Worm (Caenorhabditis elegans) whole organism, L2 larva: ENCODE results near the gene R02D5.10.
A peak's percentile ranks its signal among the peaks of the same experiment; 100 is the strongest.

Experiments used
- F13H6.1 ChIP-seq: sonication (generic microtip); optimal IDR thresholded peaks from 2 replicates; lab custom pipeline; 2016; ENCODE audit warnings: missing genetic modification characterization, missing compliant biosample characterization
- ZK546.5 ChIP-seq: sonication (generic microtip); optimal IDR thresholded peaks from 2 replicates; lab custom pipeline; 2017; ENCODE audit warnings: missing biosample characterization, missing genetic modification characterization
- alr-1 ChIP-seq: fragments of 150-350 bp; optimal IDR thresholded peaks from 2 replicates; lab custom pipeline; 2014; ENCODE audit warnings: missing biosample characterization, missing genetic modification characterization
- aly-2 ChIP-seq: fragments of 150-350 bp; optimal IDR thresholded peaks from 2 replicates; lab custom pipeline; 2014; ENCODE audit warnings: missing biosample characterization, missing genetic modification characterization
- ceh-16 ChIP-seq: fragments of 150-350 bp; optimal IDR thresholded peaks from 2 replicates; lab custom pipeline; 2014; ENCODE audit warnings: missing biosample characterization, missing genetic modification characterization
- ceh-82 ChIP-seq: fragments of 150-350 bp; optimal IDR thresholded peaks from 2 replicates; lab custom pipeline; 2014; ENCODE audit warnings: missing biosample characterization, missing genetic modification characterization
- crh-2 ChIP-seq: sonication (generic microtip); optimal IDR thresholded peaks from 2 replicates; lab custom pipeline; 2017; ENCODE audit warnings: missing biosample characterization, missing genetic modification characterization
- dmd-4 ChIP-seq: sonication (generic microtip); optimal IDR thresholded peaks from 2 replicates; lab custom pipeline; 2017; ENCODE audit warnings: missing biosample characterization, missing genetic modification characterization
- egl-27 ChIP-seq: sonication (generic microtip); optimal IDR thresholded peaks from 3 replicates; lab custom pipeline; 2017; ENCODE audit warnings: missing biosample characterization, missing genetic modification reagents, missing genetic modification characterization
- elt-3 ChIP-seq: sonication (generic microtip); optimal IDR thresholded peaks from 2 replicates; lab custom pipeline; 2017; ENCODE audit warnings: missing biosample characterization, missing genetic modification characterization
- fos-1 ChIP-seq: fragments of 150-350 bp; optimal IDR thresholded peaks from 2 replicates; lab custom pipeline; 2014; ENCODE audit warnings: missing biosample characterization, missing genetic modification characterization
- gmeb-1 ChIP-seq: fragments of 150-350 bp; optimal IDR thresholded peaks from 2 replicates; lab custom pipeline; 2014; ENCODE audit warnings: missing biosample characterization, missing genetic modification characterization
- lin-11 ChIP-seq: fragments of 150-350 bp; sonication (generic microtip); optimal IDR thresholded peaks from 2 replicates; lab custom pipeline; 2014; ENCODE audit warnings: missing biosample characterization, missing genetic modification characterization, inconsistent platforms, mixed read lengths
- lin-13 ChIP-seq: fragments of 150-350 bp; optimal IDR thresholded peaks from 2 replicates; lab custom pipeline; 2014; ENCODE audit warnings: missing biosample characterization, missing genetic modification reagents, missing genetic modification characterization
- lin-39 ChIP-seq: fragments of 150-350 bp; optimal IDR thresholded peaks from 2 replicates; lab custom pipeline; 2014; ENCODE audit warnings: missing biosample characterization, missing genetic modification reagents, missing genetic modification characterization
- lsy-2 ChIP-seq, 2 experiments: fragments of 150-350 bp in 1 of 2; sonication (generic microtip) in 1 of 2; optimal IDR thresholded peaks; 2 replicates each; lab custom pipeline; 2014 to 2017; ENCODE audit warnings: missing biosample characterization in 2 of 2, missing genetic modification characterization in 2 of 2
- mab-5 ChIP-seq: fragments of 150-350 bp; optimal IDR thresholded peaks from 2 replicates; lab custom pipeline; 2014; ENCODE audit warnings: missing biosample characterization, missing genetic modification characterization
- mbf-1 ChIP-seq: sonication (generic microtip); optimal IDR thresholded peaks from 2 replicates; lab custom pipeline; 2017; ENCODE audit warnings: missing biosample characterization, missing genetic modification characterization
- nhr-11 ChIP-seq: fragments of 150-350 bp; optimal IDR thresholded peaks from 2 replicates; lab custom pipeline; 2014; ENCODE audit warnings: missing biosample characterization, missing genetic modification characterization
- nhr-12 ChIP-seq: fragments of 150-350 bp; optimal IDR thresholded peaks from 2 replicates; lab custom pipeline; 2014; ENCODE audit warnings: missing biosample characterization, missing genetic modification characterization
- nhr-129 ChIP-seq: fragments of 150-350 bp; optimal IDR thresholded peaks from 2 replicates; lab custom pipeline; 2014; ENCODE audit warnings: missing biosample characterization, missing genetic modification characterization
- nhr-23 ChIP-seq: fragments of 150-350 bp; optimal IDR thresholded peaks from 2 replicates; lab custom pipeline; 2014; ENCODE audit warnings: missing biosample characterization, missing genetic modification reagents, missing genetic modification characterization
- nhr-237 ChIP-seq: fragments of 150-350 bp; optimal IDR thresholded peaks from 2 replicates; lab custom pipeline; 2014; ENCODE audit warnings: missing biosample characterization, missing genetic modification characterization
- nhr-25 ChIP-seq: fragments of 150-350 bp; sonication (generic microtip); optimal IDR thresholded peaks from 3 replicates; lab custom pipeline; 2014; ENCODE audit warnings: missing biosample characterization, missing genetic modification characterization
- nhr-77 ChIP-seq: fragments of 150-350 bp; optimal IDR thresholded peaks from 2 replicates; lab custom pipeline; 2014; ENCODE audit warnings: missing biosample characterization, missing genetic modification characterization
- peb-1 ChIP-seq: fragments of 150-350 bp; optimal IDR thresholded peaks from 2 replicates; lab custom pipeline; 2014; ENCODE audit warnings: missing biosample characterization, missing genetic modification characterization
- sem-4 ChIP-seq: fragments of 150-350 bp; optimal IDR thresholded peaks from 2 replicates; lab custom pipeline; 2014; ENCODE audit warnings: missing biosample characterization, missing genetic modification reagents, missing genetic modification characterization
- skn-1 ChIP-seq: sonication (generic microtip); optimal IDR thresholded peaks from 2 replicates; lab custom pipeline; 2017; ENCODE audit warnings: missing biosample characterization, missing genetic modification characterization
- sma-3 ChIP-seq: sonication (generic microtip); optimal IDR thresholded peaks from 2 replicates; lab custom pipeline; 2016; ENCODE audit warnings: missing genetic modification reagents, missing genetic modification characterization, missing compliant biosample characterization
- snpc-4 ChIP-seq: fragments of 150-350 bp; optimal IDR thresholded peaks from 2 replicates; lab custom pipeline; 2014; ENCODE audit warnings: missing biosample characterization, missing genetic modification characterization
- unc-39 ChIP-seq: fragments of 150-350 bp; optimal IDR thresholded peaks from 2 replicates; lab custom pipeline; 2014; ENCODE audit warnings: missing biosample characterization, missing genetic modification characterization
- unc-55 ChIP-seq: fragments of 150-350 bp; sonication (generic microtip); optimal IDR thresholded peaks from 3 replicates; lab custom pipeline; 2014; ENCODE audit warnings: missing biosample characterization, missing genetic modification reagents, missing genetic modification characterization
- unc-62 ChIP-seq: fragments of 150-350 bp; optimal IDR thresholded peaks from 2 replicates; lab custom pipeline; 2014; ENCODE audit warnings: missing biosample characterization, missing genetic modification reagents, missing genetic modification characterization
- ztf-11 ChIP-seq: sonication (generic microtip); optimal IDR thresholded peaks from 2 replicates; lab custom pipeline; 2017; ENCODE audit warnings: missing biosample characterization, missing genetic modification characterization

R02D5.10 gene

ce11 chrV:14474099-14474498 is 8.0 kb upstream of the R02D5.10 start, which contains the start of gene clec-56:
Gene clec-56 (plus strand): TSS chrV:14474399.
- TF ChIP-seq ZK546.5 (tag; lab: Kevin White, UChicago) (no peak), nhr-77 (tag; lab: Kevin White, UChicago) (no peak), alr-1 (tag; lab: Kevin White, UChicago) (no peak)

- TF ChIP-seq crh-2, result peak; percentile 35
- TF ChIP-seq ceh-82 (tag; lab: Kevin White, UChicago), result no peak
Observed at ce11 chrV:14476680-14477079, 5.4 kb upstream of the R02D5.10 start, which contains the start of gene clec-54. Gene clec-54 (plus strand): TSS chrV:14476903.

ce11 chrV:14478979-14479378 is 3.1 kb upstream of the R02D5.10 start, which contains the start of gene clec-55:
Gene clec-55 (plus strand): TSS chrV:14479279.
- TF ChIP-seq mbf-1, result no peak
- no peak for TF ChIP-seq gmeb-1 (tag; lab: Kevin White, UChicago)
- TF ChIP-seq fos-1, result no peak
- no peak for TF ChIP-seq dmd-4 (tag; lab: Kevin White, UChicago)
- no peak for TF ChIP-seq aly-2 (tag; lab: Kevin White, UChicago)
- TF ChIP-seq unc-62 (GFP tag; lab: Kevin White, UChicago), result no peak
- TF ChIP-seq lin-39 (tag; lab: Kevin White, UChicago), result no peak

ce11 chrV:14480533-14480932 is 1.6 kb upstream of the R02D5.10 start:
- no peak for TF ChIP-seq nhr-12 (tag; lab: Kevin White, UChicago)
- no peak for TF ChIP-seq nhr-25 (tag; lab: Kevin White, UChicago)
- TF ChIP-seq nhr-11 (tag; lab: Kevin White, UChicago), result no peak
- TF ChIP-seq nhr-129 (tag; lab: Kevin White, UChicago), result no peak

- TF ChIP-seq unc-55 (no peak), sem-4 (tag; lab: Kevin White, UChicago) (no peak), nhr-23 (tag; lab: Kevin White, UChicago) (no peak), nhr-11 (tag; lab: Kevin White, UChicago) (no peak), elt-3 (no peak), lsy-2 (tag; optimal IDR thresholded peaks at IDR 0.05; lab: Kevin White, UChicago) (no peak), gmeb-1 (tag; lab: Kevin White, UChicago) (no peak), nhr-129 (tag; lab: Kevin White, UChicago) (no peak), sma-3 (GFP tag; lab: Kevin White, UChicago) (no peak)
- TF ChIP-seq, all 48 proteins: peak for 0
Observed at ce11 chrV:14481401-14481800, 686 bp upstream of the R02D5.10 start, which contains the start of gene R02D5.7. Gene R02D5.7 (minus strand): TSS chrV:14481501.

ce11 chrV:14482728-14483210 is 682 bp downstream of the R02D5.10 start, which contains the start of gene R02D5.3:
Gene R02D5.3 (plus strand): TSS chrV:14483160.
- TF ChIP-seq fos-1, result peak; percentile 96
- TF ChIP-seq F13H6.1 (tag; lab: Kevin White, UChicago), result no peak
- no peak for TF ChIP-seq gmeb-1 (tag; lab: Kevin White, UChicago)
- TF ChIP-seq unc-62 (GFP tag; lab: Kevin White, UChicago), result no peak
- no peak for TF ChIP-seq nhr-11 (tag; lab: Kevin White, UChicago)
- TF ChIP-seq mbf-1, result no peak
- no peak for TF ChIP-seq lin-11 (tag; lab: Kevin White, UChicago)
- TF ChIP-seq ceh-16 (tag; lab: Kevin White, UChicago), result no peak
- no peak for TF ChIP-seq egl-27
- TF ChIP-seq alr-1 (tag; lab: Kevin White, UChicago), result no peak
- no peak for TF ChIP-seq peb-1
- no peak for TF ChIP-seq sem-4 (tag; lab: Kevin White, UChicago)
- TF ChIP-seq skn-1, result peak; percentile 61
- TF ChIP-seq mab-5 (tag; lab: Kevin White, UChicago), result no peak
- no peak for TF ChIP-seq ztf-11 (tag; lab: Kevin White, UChicago)
- no peak for TF ChIP-seq ceh-82 (tag; lab: Kevin White, UChicago)

- no peak for TF ChIP-seq unc-62 (GFP tag; lab: Kevin White, UChicago)
- no peak for TF ChIP-seq dmd-4 (tag; lab: Kevin White, UChicago)
- no peak for TF ChIP-seq crh-2
- no peak for TF ChIP-seq snpc-4 (tag; lab: Kevin White, UChicago)
- TF ChIP-seq unc-39 (tag; lab: Kevin White, UChicago), result no peak
- TF ChIP-seq unc-55, result no peak
- TF ChIP-seq nhr-11 (tag; lab: Kevin White, UChicago), result no peak
- no peak for TF ChIP-seq nhr-77 (tag; lab: Kevin White, UChicago)
- TF ChIP-seq nhr-237 (tag; lab: Kevin White, UChicago), result no peak
- no peak for TF ChIP-seq lin-13 (GFP tag; lab: Kevin White, UChicago)
- no peak for TF ChIP-seq ZK546.5 (tag; lab: Kevin White, UChicago)
- no peak for TF ChIP-seq F13H6.1 (tag; lab: Kevin White, UChicago)
- no peak for TF ChIP-seq egl-27
- no peak for TF ChIP-seq ceh-16 (tag; lab: Kevin White, UChicago)
- TF ChIP-seq fos-1, result no peak
- TF ChIP-seq skn-1, result no peak
- no peak for TF ChIP-seq peb-1
Observed at ce11 chrV:14484582-14484981, 2.5 kb downstream of the R02D5.10 start, which contains the start of gene R02D5.4. Gene R02D5.4 (minus strand): TSS chrV:14484682.
